Worm (Caenorhabditis elegans) whole organism, L4/young adult: Measurements from ENCODE around the gene ptp-3.

Source experiments
- W03F9.2 ChIP-seq: fragments of 150-350 bp; optimal IDR thresholded peaks from 2 replicates; lab custom pipeline; 2014; ENCODE audit warnings: missing biosample characterization, missing genetic modification characterization
- dao-5 ChIP-seq: sonication (generic microtip); optimal IDR thresholded peaks from 2 replicates; lab custom pipeline; 2016; ENCODE audit warnings: missing genotype, missing genetic modification characterization, moderate library complexity, missing compliant biosample characterization
- him-1 ChIP-seq: sonication (generic microtip); optimal IDR thresholded peaks from 2 replicates; lab custom pipeline; 2016; ENCODE audit warnings: missing genotype, missing genetic modification reagents, missing genetic modification characterization, missing compliant biosample characterization

ce11 chrII:11049876-11050275, 74.5 kb downstream of the ptp-3 start, which contains the start of the genes sdhd-1 and ilkp-1:
- TF ChIP-seq dao-5 (tag; lab: Kevin White, UChicago) (no peak), him-1 (no peak), W03F9.2 (tag; lab: Kevin White, UChicago) (no peak)
